Fruit fly (Drosophila melanogaster) S2 (cell line): ENCODE results near the gene CG15253.
"Not testable (repeated sequence)": the region's sequence is repeated elsewhere in the genome, so short reads cannot be mapped to it uniquely, and the experiment has no call there.

Experiments
- CG8478 ChIP-seq: fragments of >200 bp; optimal IDR thresholded peaks from 2 replicates; lab custom pipeline; 2018
- CTCF ChIP-seq, 2 experiments: fragments of >200 bp; optimal IDR thresholded peaks; 2 replicates each; lab custom pipeline; 2018

- not testable (repeated sequence) for TF ChIP-seq CG8478 (lab: Kevin White, UChicago); CTCF (optimal IDR thresholded peaks at IDR 0.05; lab: Kevin White, UChicago)
These were observed 44.6 kb upstream of the CG15253 start, which contains the start of gene CG18477 for dm6 chr2L:15660741-15661140.
